Fruit fly (Drosophila melanogaster): Measurements from ENCODE around the gene CTCF.

Gene CTCF

DNA sequence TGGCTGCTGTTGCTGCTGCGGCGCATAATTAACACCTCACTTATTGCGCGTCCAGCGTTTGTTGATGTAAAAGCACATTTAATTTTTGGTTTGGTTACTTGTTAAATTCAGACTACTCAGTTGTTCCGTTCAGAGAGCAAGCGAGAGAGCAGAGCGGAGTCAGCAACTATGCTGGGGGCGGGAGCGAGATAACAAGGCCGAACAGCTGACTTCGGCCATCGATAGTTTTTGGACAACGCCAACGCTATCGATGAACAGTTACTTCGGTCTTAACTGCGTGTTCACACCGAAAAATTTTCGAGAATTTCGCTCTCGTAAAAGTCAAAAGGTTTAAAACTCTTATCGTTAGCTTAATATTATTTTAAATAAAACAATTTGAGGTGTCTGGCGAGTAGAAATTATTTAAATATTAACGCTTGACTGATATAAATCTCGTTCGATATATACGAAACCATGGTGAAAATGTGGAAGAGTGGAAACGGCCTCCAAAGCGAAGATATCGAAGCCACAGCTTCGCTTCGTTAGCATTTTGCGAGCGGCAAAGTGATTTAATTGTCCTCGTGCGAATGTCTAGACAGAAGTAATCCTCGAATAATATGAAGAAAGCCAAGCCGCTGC, 25.0 kb upstream of the CTCF start, which contains the start of the genes SMSr and smid (continued):
- peak in 2 of 3 experiments; percentile 61 to 65 for TF ChIP-seq lola (GFP tag; optimal IDR thresholded peaks at IDR 0.05)
- TF ChIP-seq Bgb (GFP tag; IDR thresholded peaks at IDR 0.05; ENCODE audit: partially characterized antibody): peak; percentile 86
- TF ChIP-seq CG17612 (GFP tag; IDR thresholded peaks at IDR 0.05): no peak
- peak; percentile 67 for TF ChIP-seq CG18599 (GFP tag; optimal IDR thresholded peaks at IDR 0.05)
- peak; percentile 41 for TF ChIP-seq CG8944 (GFP tag; optimal IDR thresholded peaks at IDR 0.05)
- no peak for TF ChIP-seq Blimp-1 (GFP tag; optimal IDR thresholded peaks at IDR 0.05)
- no peak for TF ChIP-seq CG31365 (tag; optimal IDR thresholded peaks at IDR 0.05)
- TF ChIP-seq sisA (GFP tag; IDR thresholded peaks at IDR 0.05): peak; percentile 48; the same call in 1 of the 2 replicates
- peak; percentile 27 for TF ChIP-seq CG7372 (GFP tag; IDR thresholded peaks at IDR 0.05)
- TF ChIP-seq ap (GFP tag; IDR thresholded peaks at IDR 0.05): no peak
- no peak for TF ChIP-seq yki (optimal IDR thresholded peaks at IDR 0.05)
- peak; percentile 83 for TF ChIP-seq Med (GFP tag)
- TF ChIP-seq CG6765 (GFP tag; optimal IDR thresholded peaks at IDR 0.05): no peak
- TF ChIP-seq prd (optimal IDR thresholded peaks at IDR 0.05): no peak
- peak; percentile 63; the same call in 2 of the 3 replicates for TF ChIP-seq prd (GFP tag; IDR thresholded peaks at IDR 0.05)
- peak; percentile 85 for TF ChIP-seq CG14710 (tag; optimal IDR thresholded peaks at IDR 0.05)
- no peak for TF ChIP-seq CG2202 (tag; optimal IDR thresholded peaks at IDR 0.05)
- peak; percentile 57 for TF ChIP-seq Bdp1 (GFP tag; optimal IDR thresholded peaks at IDR 0.05)
- TF ChIP-seq scrt (GFP tag; optimal IDR thresholded peaks at IDR 0.05): peak; percentile 55
- TF ChIP-seq rib (GFP tag; IDR thresholded peaks at IDR 0.05): no peak
- no peak for TF ChIP-seq zf30C (GFP tag; optimal IDR thresholded peaks at IDR 0.05)
- no peak for TF ChIP-seq ac (GFP tag; optimal IDR thresholded peaks at IDR 0.05)
- TF ChIP-seq CG3065 (GFP tag; optimal IDR thresholded peaks at IDR 0.05): peak; percentile 4
- peak; percentile 82 for TF ChIP-seq amos (GFP tag; IDR thresholded peaks at IDR 0.05; ENCODE audit: partially characterized antibody)
- TF ChIP-seq Lpt (GFP tag; optimal IDR thresholded peaks at IDR 0.05): no peak
- TF ChIP-seq CG6272 (GFP tag; IDR thresholded peaks at IDR 0.05): no peak
- peak; percentile 47 for TF ChIP-seq kni (GFP tag; optimal IDR thresholded peaks at IDR 0.05)
- peak; percentile 91 for TF ChIP-seq unc-4 (GFP tag; IDR thresholded peaks at IDR 0.05; ENCODE audit: partially characterized antibody)
- no peak for TF ChIP-seq repo (GFP tag; optimal IDR thresholded peaks at IDR 0.05)
- peak; percentile 20 for TF ChIP-seq CG9609 (GFP tag; optimal IDR thresholded peaks at IDR 0.05)
- no peak for TF ChIP-seq Gsc (GFP tag; IDR thresholded peaks at IDR 0.05)
- TF ChIP-seq CG16863 (GFP tag; optimal IDR thresholded peaks at IDR 0.05): peak; percentile 21
- TF ChIP-seq gem (tag; optimal IDR thresholded peaks at IDR 0.05): peak; percentile 82
- TF ChIP-seq CG15601 (tag; optimal IDR thresholded peaks at IDR 0.05): no peak
- peak; percentile 57 for TF ChIP-seq CG1529 (GFP tag; optimal IDR thresholded peaks at IDR 0.05)
- peak; percentile 53; the same call in 2 of the 3 replicates for TF ChIP-seq zen2 (GFP tag; IDR thresholded peaks at IDR 0.05; ENCODE audit: partially characterized antibody)
- TF ChIP-seq CG9932 (GFP tag; IDR thresholded peaks at IDR 0.05): peak; percentile 80
- no peak for TF ChIP-seq p53 (GFP tag; optimal IDR thresholded peaks at IDR 0.05)
- no peak for TF ChIP-seq sc (optimal IDR thresholded peaks at IDR 0.05)
- peak; percentile 31 for TF ChIP-seq sc (GFP tag; optimal IDR thresholded peaks at IDR 0.05)
- no peak; the same call in 1 of the 2 replicates for TF ChIP-seq CG14014 (GFP tag; IDR thresholded peaks at IDR 0.05)
- TF ChIP-seq Lhr (GFP tag; optimal IDR thresholded peaks at IDR 0.05): no peak
- peak; percentile 59 for TF ChIP-seq CG13424 (tag; optimal IDR thresholded peaks at IDR 0.05)
- no peak for TF ChIP-seq CG13296 (GFP tag; optimal IDR thresholded peaks at IDR 0.05)
- peak; percentile 62; the same call in 2 of the 3 replicates for TF ChIP-seq CG7963 (GFP tag; IDR thresholded peaks at IDR 0.05; ENCODE audit: partially characterized antibody)
- no peak for TF ChIP-seq gro (GFP tag; optimal IDR thresholded peaks at IDR 0.05)
- TF ChIP-seq shn (GFP tag; optimal IDR thresholded peaks at IDR 0.05): peak; percentile 35
- no peak for TF ChIP-seq pb (GFP tag; optimal IDR thresholded peaks at IDR 0.05)
- no peak for TF ChIP-seq CG43689 (GFP tag; IDR thresholded peaks at IDR 0.05)
- TF ChIP-seq tll (GFP tag; optimal IDR thresholded peaks at IDR 0.05): peak; percentile 80 to 96
